Comparison of ENCODE assay signal across 1 fruit fly cellular context in the genomic region with DNA sequence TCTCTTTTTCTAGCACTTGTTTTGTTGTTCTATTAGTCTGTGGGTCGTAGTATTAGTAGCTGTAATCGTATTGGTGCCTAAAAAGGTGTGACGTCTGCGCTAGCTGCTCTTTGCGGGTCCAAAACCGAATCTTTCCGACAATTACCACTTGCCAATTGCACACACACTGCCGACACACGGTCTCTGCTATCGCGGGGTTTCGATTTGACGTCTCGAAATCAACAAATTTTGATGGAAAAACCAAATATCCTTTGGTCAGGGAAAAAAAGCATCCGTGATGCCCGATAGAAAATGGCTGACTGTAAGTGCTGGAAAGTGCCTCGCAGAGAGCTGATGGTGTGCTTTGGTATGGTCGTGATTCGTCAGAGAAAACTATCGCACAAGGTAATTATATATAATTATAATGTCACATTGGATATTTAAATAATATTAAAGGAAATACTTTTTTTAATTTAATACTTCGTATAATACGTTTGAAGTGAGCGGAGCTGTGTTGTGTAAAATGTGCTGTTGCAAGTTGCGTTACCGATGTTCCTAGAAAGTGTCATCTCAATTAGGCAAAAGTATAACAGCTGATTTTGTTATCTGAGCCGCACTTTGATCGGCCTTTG.
TF ChIP-seq lines count a peak whose summit lies in the region.

A gene (plus strand): TSS at position 51 of the 611 bp plus-strand sequence.
A gene (minus strand): TSS at position 307 of the 611 bp plus-strand sequence.

TF ChIP-seq in whole organism, embryonic, 481 proteins besides CTCF, POLR2A, EP300 and RAD21 (continued from another document and continues in another):
- TF ChIP-seq bowl (GFP tag; IDR thresholded peaks at IDR 0.05; lab: Robert Waterston, UW) (peak; percentile 64; the same call in 1 of the 2 replicates), croc (GFP tag; conservative IDR thresholded peaks at IDR 0.05; lab: Robert Waterston, UW) (peak; percentile 90), pros (GFP tag; optimal IDR thresholded peaks at IDR 0.05; lab: Kevin White, UChicago) (peak; percentile 32), yki (optimal IDR thresholded peaks at IDR 0.05; lab: Kevin White, UChicago) (no peak), peb (GFP tag; IDR thresholded peaks at IDR 0.05; lab: Robert Waterston, UW) (peak; percentile 85), CG17186 (GFP tag; optimal IDR thresholded peaks at IDR 0.05; lab: Kevin White, UChicago) (peak; percentile 86), dmrt99B (tag; optimal IDR thresholded peaks at IDR 0.05; lab: Kevin White, UChicago) (no peak), CG34224 (GFP tag; IDR thresholded peaks at IDR 0.05; lab: Robert Waterston, UW; ENCODE audit: partially characterized antibody) (peak; percentile 89), caup (GFP tag; optimal IDR thresholded peaks at IDR 0.05; lab: Kevin White, UChicago; ENCODE audit: severe bottlenecking) (peak; percentile 88), schlank (tag; optimal IDR thresholded peaks at IDR 0.05; lab: Kevin White, UChicago) (peak; percentile 74), CG13894 (tag; optimal IDR thresholded peaks at IDR 0.05; lab: Kevin White, UChicago) (no peak), Ets97D (GFP tag; optimal IDR thresholded peaks at IDR 0.05; lab: Kevin White, UChicago) (peak; percentile 73), slou (GFP tag; optimal IDR thresholded peaks at IDR 0.05; lab: Kevin White, UChicago) (peak; percentile 89), crol (GFP tag; IDR thresholded peaks at IDR 0.05; lab: Robert Waterston, UW) (0 out of 2 replicates have a peak, but pooled peaks have one; percentile 32), GATAe (GFP tag; conservative IDR thresholded peaks at IDR 0.05; lab: Robert Waterston, UW) (peak; percentile 91), CG32772 (GFP tag; IDR thresholded peaks at IDR 0.05; lab: Robert Waterston, UW) (peak; percentile 91), CG13624 (GFP tag; optimal IDR thresholded peaks at IDR 0.05; lab: Kevin White, UChicago) (peak; percentile 53), CG16813 (GFP tag; IDR thresholded peaks at IDR 0.05; lab: Robert Waterston, UW; ENCODE audit: partially characterized antibody) (peak; percentile 97), corto (GFP tag; optimal IDR thresholded peaks at IDR 0.05; lab: Kevin White, UChicago) (peak; percentile 88), CG30020 (tag; optimal IDR thresholded peaks at IDR 0.05; lab: Kevin White, UChicago) (peak; percentile 81), HmgD (GFP tag; optimal IDR thresholded peaks at IDR 0.05; lab: Kevin White, UChicago) (no peak), CG4424 (GFP tag; optimal IDR thresholded peaks at IDR 0.05; lab: Kevin White, UChicago) (peak; percentile 91), CG1647 (GFP tag; optimal IDR thresholded peaks at IDR 0.05; lab: Kevin White, UChicago) (peak; percentile 79), BEAF-32 (GFP tag; optimal IDR thresholded peaks at IDR 0.05; lab: Kevin White, UChicago) (peak; percentile 97), luna (GFP tag; optimal IDR thresholded peaks at IDR 0.05; lab: Kevin White, UChicago) (no peak), CG9727 (GFP tag; optimal IDR thresholded peaks at IDR 0.05; lab: Kevin White, UChicago) (peak; percentile 91), maf-S (GFP tag; optimal IDR thresholded peaks at IDR 0.05; lab: Kevin White, UChicago) (peak; percentile 72), pnt (GFP tag; optimal IDR thresholded peaks at IDR 0.05; lab: Kevin White, UChicago) (peak; percentile 65), lab (GFP tag; optimal IDR thresholded peaks at IDR 0.05; lab: Kevin White, UChicago) (peak; percentile 91), CG2678 (tag; optimal IDR thresholded peaks at IDR 0.05; lab: Kevin White, UChicago) (peak; percentile 86), cad (GFP tag; optimal IDR thresholded peaks at IDR 0.05; lab: Kevin White, UChicago) (no peak), CG12299 (tag; optimal IDR thresholded peaks at IDR 0.05; lab: Kevin White, UChicago) (peak; percentile 80), CG6175 (GFP tag; IDR thresholded peaks at IDR 0.05; lab: Robert Waterston, UW) (peak; percentile 84), CG15601 (tag; optimal IDR thresholded peaks at IDR 0.05; lab: Kevin White, UChicago) (peak; percentile 84), Fer2 (tag; optimal IDR thresholded peaks at IDR 0.05; lab: Kevin White, UChicago) (peak; percentile 81), disco-r (GFP tag; optimal IDR thresholded peaks at IDR 0.05; lab: Kevin White, UChicago) (peak; percentile 13), CG10274 (GFP tag; optimal IDR thresholded peaks at IDR 0.05; lab: Kevin White, UChicago) (peak; percentile 63), wdn (GFP tag; IDR thresholded peaks at IDR 0.05; lab: Robert Waterston, UW) (peak; percentile 86), CG9817 (tag; optimal IDR thresholded peaks at IDR 0.05; lab: Kevin White, UChicago) (peak; percentile 94), dysf (GFP tag; IDR thresholded peaks at IDR 0.05; lab: Robert Waterston, UW) (peak; percentile 92), ERR (GFP tag; optimal IDR thresholded peaks at IDR 0.05; lab: Kevin White, UChicago) (peak; percentile 46), mld (GFP tag; IDR thresholded peaks at IDR 0.05; lab: Robert Waterston, UW; ENCODE audit: partially characterized antibody) (peak; percentile 80; the same call in 2 of the 3 replicates), CG8359 (GFP tag; optimal IDR thresholded peaks at IDR 0.05; lab: Kevin White, UChicago; ENCODE audit: borderline replicate concordance) (peak; percentile 15), nau (GFP tag; optimal IDR thresholded peaks at IDR 0.05; lab: Kevin White, UChicago) (no peak), run (tag; optimal IDR thresholded peaks at IDR 0.05; lab: Kevin White, UChicago) (peak; percentile 16), kni (GFP tag; optimal IDR thresholded peaks at IDR 0.05; lab: Kevin White, UChicago) (peak; percentile 78), tio (GFP tag; optimal IDR thresholded peaks at IDR 0.05; lab: Kevin White, UChicago) (no peak), CG5953 (GFP tag; IDR thresholded peaks at IDR 0.05; lab: Robert Waterston, UW) (peak; percentile 68), CG1024 (GFP tag; IDR thresholded peaks at IDR 0.05; lab: Robert Waterston, UW) (peak; percentile 57), CG1832 (GFP tag; optimal IDR thresholded peaks at IDR 0.05; lab: Kevin White, UChicago) (no peak), Lhr (GFP tag; optimal IDR thresholded peaks at IDR 0.05; lab: Kevin White, UChicago) (peak; percentile 66), Scr (GFP tag; IDR thresholded peaks at IDR 0.05; lab: Robert Waterston, UW; ENCODE audit: partially characterized antibody) (peak; percentile 97), CG3407 (GFP tag; optimal IDR thresholded peaks at IDR 0.05; lab: Kevin White, UChicago) (no peak), CG1603 (tag; optimal IDR thresholded peaks at IDR 0.05; lab: Kevin White, UChicago) (peak; percentile 80), NFAT (GFP tag; IDR thresholded peaks at IDR 0.05; lab: Robert Waterston, UW) (peak; percentile 93), CG31441 (GFP tag; IDR thresholded peaks at IDR 0.05; lab: Robert Waterston, UW) (peak; percentile 88), tll (GFP tag; optimal IDR thresholded peaks at IDR 0.05; lab: Kevin White, UChicago) (peak; percentile 20 to 70), Doc2 (GFP tag; IDR thresholded peaks at IDR 0.05; lab: Robert Waterston, UW) (peak; percentile 33; the same call in 1 of the 2 replicates), salm (tag; optimal IDR thresholded peaks at IDR 0.05; lab: Kevin White, UChicago) (peak; percentile 59), Opbp (GFP tag; IDR thresholded peaks at IDR 0.05; lab: Robert Waterston, UW; ENCODE audit: partially characterized antibody) (peak; percentile 85), CG4730 (GFP tag; IDR thresholded peaks at IDR 0.05; lab: Robert Waterston, UW) (peak; percentile 87), CG18619 (GFP tag; optimal IDR thresholded peaks at IDR 0.05; lab: Kevin White, UChicago) (peak; percentile 83), CG13287 (GFP tag; IDR thresholded peaks at IDR 0.05; lab: Robert Waterston, UW; ENCODE audit: partially characterized antibody) (peak; percentile 95), CG7372 (GFP tag; IDR thresholded peaks at IDR 0.05; lab: Robert Waterston, UW) (peak; percentile 91), CG31365 (tag; optimal IDR thresholded peaks at IDR 0.05; lab: Kevin White, UChicago) (no peak), CG9215 (GFP tag; IDR thresholded peaks at IDR 0.05; lab: Robert Waterston, UW) (peak; percentile 94), ATbp (GFP tag; optimal IDR thresholded peaks at IDR 0.05; lab: Kevin White, UChicago) (peak; percentile 70), repo (GFP tag; optimal IDR thresholded peaks at IDR 0.05; lab: Kevin White, UChicago) (no peak), CG32532 (GFP tag; IDR thresholded peaks at IDR 0.05; lab: Robert Waterston, UW) (peak; percentile 95), Side (GFP tag; optimal IDR thresholded peaks at IDR 0.05; lab: Kevin White, UChicago) (peak; percentile 48), CG2875 (GFP tag; optimal IDR thresholded peaks at IDR 0.05; lab: Kevin White, UChicago) (peak; percentile 60), Optix (GFP tag; IDR thresholded peaks at IDR 0.05; lab: Robert Waterston, UW) (peak; percentile 92), Atf-2 (GFP tag; optimal IDR thresholded peaks at IDR 0.05; lab: Kevin White, UChicago) (no peak), hb (GFP tag; IDR thresholded peaks at IDR 0.05; lab: Robert Waterston, UW; ENCODE audit: partially characterized antibody) (peak; percentile 90), CG11696 (GFP tag; IDR thresholded peaks at IDR 0.05; lab: Robert Waterston, UW) (0 out of 2 replicates have a peak, but pooled peaks have one; percentile 37), Sox100B (GFP tag; optimal IDR thresholded peaks at IDR 0.05; lab: Kevin White, UChicago) (no peak), Myb (GFP tag; optimal IDR thresholded peaks at IDR 0.05; lab: Kevin White, UChicago) (peak; percentile 38), CG3065 (GFP tag; optimal IDR thresholded peaks at IDR 0.05; lab: Kevin White, UChicago) (peak; percentile 74), HmgZ (tag; optimal IDR thresholded peaks at IDR 0.05; lab: Kevin White, UChicago) (peak; percentile 84), danr (GFP tag; IDR thresholded peaks at IDR 0.05; lab: Robert Waterston, UW) (peak; percentile 86), CG10959 (GFP tag; IDR thresholded peaks at IDR 0.05; lab: Robert Waterston, UW) (peak; percentile 88), Mad (GFP tag; optimal IDR thresholded peaks at IDR 0.05; lab: Kevin White, UChicago) (peak; percentile 83), phol (tag; optimal IDR thresholded peaks at IDR 0.05; lab: Kevin White, UChicago) (peak; percentile 100), Neu2 (GFP tag; optimal IDR thresholded peaks at IDR 0.05; lab: Kevin White, UChicago; ENCODE audit: borderline replicate concordance) (no peak), Ptx1 (GFP tag; IDR thresholded peaks at IDR 0.05; lab: Robert Waterston, UW) (peak; percentile 95), CG8765 (GFP tag; IDR thresholded peaks at IDR 0.05; lab: Robert Waterston, UW) (peak; percentile 87), Nf-YC (tag; optimal IDR thresholded peaks at IDR 0.05; lab: Kevin White, UChicago) (peak; percentile 86), en (GFP tag; optimal IDR thresholded peaks at IDR 0.05; lab: Kevin White, UChicago) (no peak), CG1602 (GFP tag; optimal IDR thresholded peaks at IDR 0.05; lab: Kevin White, UChicago) (peak; percentile 90), Dek (tag; optimal IDR thresholded peaks at IDR 0.05; lab: Kevin White, UChicago) (peak; percentile 85), gro (GFP tag; optimal IDR thresholded peaks at IDR 0.05; lab: Kevin White, UChicago) (peak; percentile 53), dpn (GFP tag; optimal IDR thresholded peaks at IDR 0.05; lab: Kevin White, UChicago) (peak; percentile 67 to 93), knrl (GFP tag; IDR thresholded peaks at IDR 0.05; lab: Robert Waterston, UW; ENCODE audit: partially characterized antibody) (peak; percentile 97), Elba2 (GFP tag; optimal IDR thresholded peaks at IDR 0.05; lab: Kevin White, UChicago) (peak; percentile 79), zfh2 (GFP tag; optimal IDR thresholded peaks at IDR 0.05; lab: Kevin White, UChicago) (peak; percentile 82), eyg (GFP tag; optimal IDR thresholded peaks at IDR 0.05; lab: Kevin White, UChicago) (no peak), Ravus (GFP tag; IDR thresholded peaks at IDR 0.05; lab: Robert Waterston, UW) (peak; percentile 72), zf30C (GFP tag; optimal IDR thresholded peaks at IDR 0.05; lab: Kevin White, UChicago) (no peak), dm (GFP tag; optimal IDR thresholded peaks at IDR 0.05; lab: Kevin White, UChicago) (peak; percentile 61), inv (GFP tag; IDR thresholded peaks at IDR 0.05; lab: Robert Waterston, UW; ENCODE audit: partially characterized antibody) (peak; percentile 90), CG2120 (GFP tag; optimal IDR thresholded peaks at IDR 0.05; lab: Kevin White, UChicago) (peak; percentile 89), Rx (GFP tag; IDR thresholded peaks at IDR 0.05; lab: Robert Waterston, UW) (peak; percentile 83), gem (tag; optimal IDR thresholded peaks at IDR 0.05; lab: Kevin White, UChicago) (peak; percentile 93), D19B (GFP tag; optimal IDR thresholded peaks at IDR 0.05; lab: Kevin White, UChicago) (no peak), eve (GFP tag; optimal IDR thresholded peaks at IDR 0.05; lab: Kevin White, UChicago) (no peak), ftz-f1 (GFP tag; optimal IDR thresholded peaks at IDR 0.05; lab: Kevin White, UChicago) (peak; percentile 15), CG6791 (GFP tag; IDR thresholded peaks at IDR 0.05; lab: Robert Waterston, UW; ENCODE audit: partially characterized antibody) (peak; percentile 86), her (GFP tag; optimal IDR thresholded peaks at IDR 0.05; lab: Kevin White, UChicago) (no peak), PHDP (tag; optimal IDR thresholded peaks at IDR 0.05; lab: Kevin White, UChicago) (peak; percentile 74), CG17385 (GFP tag; optimal IDR thresholded peaks at IDR 0.05; lab: Kevin White, UChicago) (peak; percentile 76), CG4820 (GFP tag; optimal IDR thresholded peaks at IDR 0.05; lab: Kevin White, UChicago) (peak; percentile 81), CG12155 (GFP tag; optimal IDR thresholded peaks at IDR 0.05; lab: Kevin White, UChicago) (peak; percentile 88), lov (optimal IDR thresholded peaks at IDR 0.05; lab: Kevin White, UChicago) (no peak), lov (GFP tag; IDR thresholded peaks at IDR 0.05; lab: Robert Waterston, UW) (peak; percentile 87), CG11723 (GFP tag; optimal IDR thresholded peaks at IDR 0.05; lab: Kevin White, UChicago) (peak; percentile 66), pum (GFP tag; optimal IDR thresholded peaks at IDR 0.05; lab: Kevin White, UChicago) (peak; percentile 67), cg (GFP tag; optimal IDR thresholded peaks at IDR 0.05; lab: Kevin White, UChicago) (peak; percentile 91), Dll (GFP tag; IDR thresholded peaks at IDR 0.05; lab: Robert Waterston, UW; ENCODE audit: partially characterized antibody) (peak; percentile 99), Ets65A (GFP tag; lab: Kevin White, UChicago) (peak; percentile 97), CG7745 (tag; optimal IDR thresholded peaks at IDR 0.05; lab: Kevin White, UChicago) (no peak)
